Worm (Caenorhabditis elegans) whole organism, mixed stage, embryonic: ENCODE data around the gene F28B12.1.

Experiments
- M03D4.4 ChIP-seq: sonication (generic microtip); optimal IDR thresholded peaks from 2 replicates; lab custom pipeline; 2017; ENCODE audit warnings: mild to moderate bottlenecking, missing genetic modification characterization, missing compliant biosample characterization
- bed-3 ChIP-seq: fragments of 200-800 bp; sonication (Bioruptor generic); optimal IDR thresholded peaks from 3 replicates; lab custom pipeline; 2018; ENCODE audit warnings: mild to moderate bottlenecking, missing genetic modification characterization, moderate library complexity, missing compliant biosample characterization
- ceh-83 ChIP-seq: fragments of 200-800 bp; sonication (Bioruptor generic); optimal IDR thresholded peaks from 2 replicates; lab custom pipeline; 2018; ENCODE audit warnings: mild to moderate bottlenecking, missing genetic modification characterization, missing compliant biosample characterization
- ces-1 ChIP-seq: fragments of 150-350 bp; optimal IDR thresholded peaks from 2 replicates; lab custom pipeline; 2014; ENCODE audit warnings: missing biosample characterization, missing genetic modification reagents, missing genetic modification characterization
- cnd-1 ChIP-seq: fragments of 200-800 bp; sonication (Bioruptor generic); optimal IDR thresholded peaks from 2 replicates; lab custom pipeline; 2018; ENCODE audit warnings: mild to moderate bottlenecking, missing genetic modification characterization, missing compliant biosample characterization
- drap-1 ChIP-seq: fragments of 200-800 bp; sonication (Bioruptor generic); optimal IDR thresholded peaks from 3 replicates; lab custom pipeline; 2018; ENCODE audit warnings: mild to moderate bottlenecking, missing genetic modification characterization, missing compliant biosample characterization
- elt-1 ChIP-seq: sonication (generic microtip); optimal IDR thresholded peaks from 2 replicates; lab custom pipeline; 2017; ENCODE audit warnings: missing genetic modification characterization, mild to moderate bottlenecking, missing compliant biosample characterization, antibody characterized with exemption, moderate library complexity, borderline replicate concordance; ENCODE audit not compliant: insufficient read depth
- elt-3 ChIP-seq: fragments of 150-350 bp; optimal IDR thresholded peaks from 2 replicates; lab custom pipeline; 2014; ENCODE audit warnings: missing biosample characterization, missing genetic modification characterization
- flh-1 ChIP-seq: fragments of 200-800 bp; sonication (Bioruptor generic); optimal IDR thresholded peaks from 2 replicates; lab custom pipeline; 2018; ENCODE audit warnings: mild to moderate bottlenecking, missing genetic modification characterization, moderate library complexity, missing compliant biosample characterization
- ham-2 ChIP-seq: fragments of 200-800 bp; sonication (Bioruptor generic); optimal IDR thresholded peaks from 2 replicates; lab custom pipeline; 2018; ENCODE audit warnings: mild to moderate bottlenecking, missing genetic modification characterization, missing compliant biosample characterization
- hlh-1 ChIP-seq: fragments of 150-350 bp; optimal IDR thresholded peaks from 2 replicates; lab custom pipeline; 2014; ENCODE audit warnings: missing biosample characterization, missing genetic modification reagents, missing genetic modification characterization
- lin-13 ChIP-seq: fragments of 150-350 bp; optimal IDR thresholded peaks from 2 replicates; lab custom pipeline; 2014; ENCODE audit warnings: missing biosample characterization, missing genetic modification characterization
- lin-32 ChIP-seq: fragments of 200-800 bp; sonication (Bioruptor generic); optimal IDR thresholded peaks from 2 replicates; lab custom pipeline; 2018; ENCODE audit warnings: mild to moderate bottlenecking, missing genetic modification characterization, missing compliant biosample characterization
- lsy-2 ChIP-seq: fragments of 150-350 bp; optimal IDR thresholded peaks from 2 replicates; lab custom pipeline; 2014; ENCODE audit warnings: missing biosample characterization, missing genetic modification characterization
- mab-5 ChIP-seq: fragments of 150-350 bp; optimal IDR thresholded peaks from 2 replicates; lab custom pipeline; 2014; ENCODE audit warnings: missing biosample characterization, missing genetic modification characterization
- mep-1 ChIP-seq: fragments of 150-350 bp; optimal IDR thresholded peaks from 2 replicates; lab custom pipeline; 2017; ENCODE audit warnings: missing biosample characterization, missing genetic modification reagents, missing genetic modification characterization, inconsistent platforms
- mls-2 ChIP-seq: sonication (generic microtip); optimal IDR thresholded peaks from 2 replicates; lab custom pipeline; 2016; ENCODE audit warnings: mild to moderate bottlenecking, missing genetic modification characterization, moderate library complexity, missing compliant biosample characterization
- nhr-12 ChIP-seq: fragments of 150-350 bp; optimal IDR thresholded peaks from 2 replicates; lab custom pipeline; 2014; ENCODE audit warnings: missing biosample characterization, missing genetic modification characterization
- nhr-2 ChIP-seq: fragments of 150-350 bp; optimal IDR thresholded peaks from 2 replicates; lab custom pipeline; 2014; ENCODE audit warnings: missing biosample characterization, missing genetic modification characterization
- nhr-237 ChIP-seq: fragments of 150-350 bp; optimal IDR thresholded peaks from 2 replicates; lab custom pipeline; 2014; ENCODE audit warnings: missing biosample characterization, missing genetic modification characterization
- nhr-28 ChIP-seq: fragments of 150-350 bp; optimal IDR thresholded peaks from 2 replicates; lab custom pipeline; 2014; ENCODE audit warnings: missing biosample characterization, missing genetic modification characterization
- nhr-76 ChIP-seq: sonication (generic microtip); optimal IDR thresholded peaks from 2 replicates; lab custom pipeline; 2017; ENCODE audit warnings: missing biosample characterization, missing genetic modification characterization
- pha-4 ChIP-seq: fragments of 150-350 bp; optimal IDR thresholded peaks from 2 replicates; lab custom pipeline; 2018; ENCODE audit warnings: missing biosample characterization, missing genetic modification reagents, missing genetic modification characterization
- sem-2 ChIP-seq: fragments of 200-800 bp; sonication (Bioruptor generic); optimal IDR thresholded peaks from 2 replicates; lab custom pipeline; 2018; ENCODE audit warnings: mild to moderate bottlenecking, missing genetic modification characterization, missing compliant biosample characterization
- sptf-1 ChIP-seq: sonication (generic microtip); optimal IDR thresholded peaks from 2 replicates; lab custom pipeline; 2017; ENCODE audit warnings: mild to moderate bottlenecking, missing genetic modification characterization, moderate library complexity, missing compliant biosample characterization
- tbx-8 ChIP-seq: fragments of 200-800 bp; sonication (Bioruptor generic); optimal IDR thresholded peaks from 2 replicates; lab custom pipeline; 2018; ENCODE audit warnings: mild to moderate bottlenecking, missing genetic modification characterization, moderate library complexity, missing compliant biosample characterization
- unc-120 ChIP-seq: sonication (generic microtip); optimal IDR thresholded peaks from 2 replicates; lab custom pipeline; 2017; ENCODE audit warnings: missing genetic modification characterization, missing compliant biosample characterization; ENCODE audit not compliant: poor library complexity, severe bottlenecking
- unc-39 ChIP-seq: fragments of 150-350 bp; optimal IDR thresholded peaks from 2 replicates; lab custom pipeline; 2014; ENCODE audit warnings: missing biosample characterization, missing genetic modification characterization
- unc-62 ChIP-seq: fragments of 150-350 bp; optimal IDR thresholded peaks from 2 replicates; lab custom pipeline; 2014; ENCODE audit warnings: missing biosample characterization, missing genetic modification reagents, missing genetic modification characterization
- zip-8 ChIP-seq: fragments of 150-350 bp; optimal IDR thresholded peaks from 2 replicates; lab custom pipeline; 2014; ENCODE audit warnings: missing biosample characterization, missing genetic modification characterization
- ztf-11 ChIP-seq: fragments of 150-350 bp; optimal IDR thresholded peaks from 2 replicates; lab custom pipeline; 2014; ENCODE audit warnings: missing biosample characterization, missing genetic modification characterization

Gene F28B12.1

ce11 chrII:5957803-5958367, 15.2 kb downstream of the F28B12.1 start:
- TF ChIP-seq hlh-1 = no peak
- no peak for TF ChIP-seq sem-2
- no peak for TF ChIP-seq elt-3
- no peak for TF ChIP-seq ceh-83 (GFP tag; lab: Kevin White, UChicago)
- TF ChIP-seq tbx-8 (GFP tag; lab: Kevin White, UChicago) = no peak
- TF ChIP-seq pha-4 (tag; lab: Kevin White, UChicago) = no peak
- TF ChIP-seq mab-5 (tag; lab: Kevin White, UChicago) = no peak
- no peak for TF ChIP-seq nhr-76
- no peak for TF ChIP-seq elt-1 (tag; lab: Kevin White, UChicago)
- no peak for TF ChIP-seq unc-39 (tag; lab: Kevin White, UChicago)
- no peak for TF ChIP-seq lin-32 (GFP tag; lab: Kevin White, UChicago)
- TF ChIP-seq ham-2 = no peak

- TF ChIP-seq ces-1 (peak; percentile 94), pha-4 (tag; lab: Kevin White, UChicago) (no peak)
Measured at ce11 chrII:5959575-5960119, 16.9 kb downstream of the F28B12.1 start.

ce11 chrII:5961317-5961716, 18.6 kb downstream of the F28B12.1 start, which contains the start of gene B0034.7:
TSS of gene B0034.7 (plus strand) at chrII:5961617.
- TF ChIP-seq unc-62 = no peak
- TF ChIP-seq sptf-1 (tag; lab: Kevin White, UChicago) = no peak
- TF ChIP-seq nhr-237 (tag; lab: Kevin White, UChicago) = no peak
- TF ChIP-seq bed-3 (GFP tag; lab: Kevin White, UChicago) = no peak
- no peak for TF ChIP-seq M03D4.4
- TF ChIP-seq lin-13 (tag; lab: Kevin White, UChicago) = no peak
- TF ChIP-seq nhr-28 (tag; lab: Kevin White, UChicago) = no peak
- no peak for TF ChIP-seq drap-1 (GFP tag; lab: Kevin White, UChicago)
- no peak for TF ChIP-seq lsy-2 (tag; lab: Kevin White, UChicago)
- TF ChIP-seq unc-39 (tag; lab: Kevin White, UChicago) = no peak
- TF ChIP-seq ztf-11 (tag; lab: Kevin White, UChicago) = no peak

- TF ChIP-seq mab-5 (tag; lab: Kevin White, UChicago) = no peak
- TF ChIP-seq ces-1 = peak; percentile 19
Measured at ce11 chrII:5962343-5962742, 19.6 kb downstream of the F28B12.1 start.

ce11 chrII:5964962-5965361, 22.2 kb downstream of the F28B12.1 start:
- no peak for TF ChIP-seq zip-8 (tag; lab: Kevin White, UChicago)
- TF ChIP-seq hlh-1 = no peak
- TF ChIP-seq nhr-76 = no peak
- TF ChIP-seq mls-2 (tag; lab: Kevin White, UChicago) = no peak
- TF ChIP-seq ces-1 = no peak
- no peak for TF ChIP-seq nhr-2 (tag; lab: Kevin White, UChicago)
- no peak for TF ChIP-seq nhr-237 (tag; lab: Kevin White, UChicago)
- no peak for TF ChIP-seq lin-13 (tag; lab: Kevin White, UChicago)
- no peak for TF ChIP-seq nhr-12 (tag; lab: Kevin White, UChicago)
- TF ChIP-seq cnd-1 (tag; lab: Kevin White, UChicago) = no peak
- no peak for TF ChIP-seq unc-62
- no peak for TF ChIP-seq flh-1
- no peak for TF ChIP-seq sem-2
- no peak for TF ChIP-seq sptf-1 (tag; lab: Kevin White, UChicago)
- no peak for TF ChIP-seq nhr-28 (tag; lab: Kevin White, UChicago)
- TF ChIP-seq unc-120 (tag; lab: Kevin White, UChicago) = no peak
- no peak for TF ChIP-seq tbx-8 (GFP tag; lab: Kevin White, UChicago)
- TF ChIP-seq lsy-2 (tag; lab: Kevin White, UChicago) = no peak
- TF ChIP-seq, all 35 proteins: peak for 0

- TF ChIP-seq mep-1 (tag; lab: Kevin White, UChicago) = peak; percentile 27
- TF ChIP-seq elt-1 (tag; lab: Kevin White, UChicago) = no peak
- peak; percentile 66 for TF ChIP-seq ces-1
Measured at ce11 chrII:5966637-5967036, 23.9 kb downstream of the F28B12.1 start.
